Fruit fly (Drosophila melanogaster): ENCODE measurements around the gene CG42371.

CG42371 gene

dm6 chr2L:2173191-2173590 is 43.9 kb downstream of the CG42371 start:
- TF ChIP-seq CTCF (optimal IDR thresholded peaks at IDR 0.05) (no peak), CG8478 (optimal IDR thresholded peaks at IDR 0.05) (no peak)

- TF ChIP-seq CG8478 (optimal IDR thresholded peaks at IDR 0.05): no peak
- TF ChIP-seq CTCF (optimal IDR thresholded peaks at IDR 0.05): no peak
These were observed 44.5 kb downstream of the CG42371 start for dm6 chr2L:2172460-2173121.

- TF ChIP-seq CG8478 (optimal IDR thresholded peaks at IDR 0.05) (no peak), CTCF (optimal IDR thresholded peaks at IDR 0.05) (no peak)
These were observed 45.5 kb downstream of the CG42371 start for dm6 chr2L:2171366-2172078.

- TF ChIP-seq CTCF (optimal IDR thresholded peaks at IDR 0.05): no peak
- no peak for TF ChIP-seq CG8478 (optimal IDR thresholded peaks at IDR 0.05)
These were observed 48.1 kb downstream of the CG42371 start for dm6 chr2L:2168894-2169456.

- TF ChIP-seq CTCF (optimal IDR thresholded peaks at IDR 0.05) (no peak), CG8478 (optimal IDR thresholded peaks at IDR 0.05) (no peak)
These were observed 48.7 kb downstream of the CG42371 start for dm6 chr2L:2168184-2168893.

dm6 chr2L:2166958-2167707 is 49.9 kb downstream of the CG42371 start:
- TF ChIP-seq CTCF (optimal IDR thresholded peaks at IDR 0.05) (no peak), CG8478 (optimal IDR thresholded peaks at IDR 0.05) (no peak)

Data from S2 (cell line).